Worm (Caenorhabditis elegans): ENCODE data around the gene ubc-13.
"Not testable (repeated sequence)": the region's sequence is repeated elsewhere in the genome, so short reads cannot be mapped to it uniquely, and the experiment has no call there.

ce11 chrIV:2895986-2896660 lies 29.4 kb downstream of the ubc-13 start:
- not testable (repeated sequence) for TF ChIP-seq flt-1 (GFP tag; IDR thresholded peaks at IDR 0.05); med-1 (GFP tag; optimal IDR thresholded peaks at IDR 0.05; ENCODE audit: insufficient read depth); T22C8.4 (GFP tag; IDR thresholded peaks at IDR 0.05); klf-2 (GFP tag; conservative IDR thresholded peaks at IDR 0.05); tab-1 (GFP tag; IDR thresholded peaks at IDR 0.05)
- peak; percentile 14 for TF ChIP-seq cog-1 (tag; optimal IDR thresholded peaks at IDR 0.05)
